Worm (Caenorhabditis elegans) whole organism, L1 larva: Measurements from ENCODE around the gene ubq-2.

Experiments used
- C16A3.4 ChIP-seq: fragments of 150-350 bp; optimal IDR thresholded peaks from 2 replicates; lab custom pipeline; 2014; ENCODE audit warnings: missing biosample characterization, missing genetic modification characterization
- C34B4.2 ChIP-seq: sonication (generic microtip); optimal IDR thresholded peaks from 2 replicates; lab custom pipeline; 2017; ENCODE audit warnings: mild to moderate bottlenecking, missing genetic modification characterization, missing compliant biosample characterization
- F16B12.6 ChIP-seq: fragments of 150-350 bp; optimal IDR thresholded peaks from 2 replicates; lab custom pipeline; 2014; ENCODE audit warnings: missing biosample characterization, missing genetic modification characterization
- Y116A8C.19 ChIP-seq: sonication (generic microtip); optimal IDR thresholded peaks from 2 replicates; lab custom pipeline; 2016; ENCODE audit warnings: missing compliant biosample characterization, missing genetic modification characterization, borderline replicate concordance
- alr-1 ChIP-seq: fragments of 200-800 bp; sonication (Bioruptor generic); optimal IDR thresholded peaks from 2 replicates; lab custom pipeline; 2018; ENCODE audit warnings: borderline replicate concordance, mild to moderate bottlenecking, missing genetic modification characterization, missing compliant biosample characterization
- aly-2 ChIP-seq: fragments of 150-350 bp; optimal IDR thresholded peaks from 2 replicates; lab custom pipeline; 2014; ENCODE audit warnings: missing biosample characterization, missing genetic modification characterization
- ama-1 ChIP-seq: fragments of 150-350 bp; optimal IDR thresholded peaks from 2 replicates; lab custom pipeline; 2014
- blmp-1 ChIP-seq: fragments of 150-350 bp; optimal IDR thresholded peaks from 2 replicates; lab custom pipeline; 2014; ENCODE audit warnings: missing biosample characterization, missing genetic modification characterization
- ceh-63 ChIP-seq: fragments of 200-800 bp; sonication (Bioruptor generic); optimal IDR thresholded peaks from 2 replicates; lab custom pipeline; 2018; ENCODE audit warnings: mild to moderate bottlenecking, missing genetic modification characterization, missing compliant biosample characterization
- ceh-8 ChIP-seq: fragments of 200-800 bp; sonication (Bioruptor generic); optimal IDR thresholded peaks from 2 replicates; lab custom pipeline; 2018; ENCODE audit warnings: mild to moderate bottlenecking, missing genetic modification characterization, moderate library complexity, missing compliant biosample characterization
- ceh-82 ChIP-seq, 3 experiments: fragments of 150-350 bp in 1 of 3; sonication (generic microtip) in 2 of 3; optimal IDR thresholded peaks; 2 replicates each; lab custom pipeline; 2014 to 2017; ENCODE audit warnings: missing biosample characterization in 3 of 3, missing genetic modification characterization in 3 of 3
- ceh-88 ChIP-seq: fragments of 200-800 bp; sonication (Bioruptor generic); IDR thresholded peaks from 2 replicates; pipeline ENCODE4 v1.3.6; 2022; ENCODE audit warnings: missing genetic modification characterization, missing compliant biosample characterization
- ceh-90 ChIP-seq: sonication (generic microtip); optimal IDR thresholded peaks from 2 replicates; lab custom pipeline; 2016; ENCODE audit warnings: missing genetic modification characterization, missing compliant biosample characterization
- ces-1 ChIP-seq: fragments of 150-350 bp; optimal IDR thresholded peaks from 2 replicates; lab custom pipeline; 2014; ENCODE audit warnings: missing biosample characterization, missing genetic modification reagents, missing genetic modification characterization
- dsc-1 ChIP-seq: sonication (generic microtip); optimal IDR thresholded peaks from 2 replicates; lab custom pipeline; 2016; ENCODE audit warnings: mild to moderate bottlenecking, missing genetic modification characterization, missing compliant biosample characterization
- efl-1 ChIP-seq, 4 experiments: fragments of 150-350 bp; optimal IDR thresholded peaks in 3 of 4; peaks in 1 of 4; 1 replicate in 1 of 4; 2 replicates in 3 of 4; lab custom pipeline; 2014; ENCODE audit warnings: missing biosample characterization in 2 of 4, missing genetic modification characterization in 2 of 4, missing genetic modification reagents in 2 of 4
- egl-13 ChIP-seq: sonication (generic microtip); optimal IDR thresholded peaks from 2 replicates; lab custom pipeline; 2016; ENCODE audit warnings: missing genotype, missing genetic modification reagents, missing genetic modification characterization, missing compliant biosample characterization
- egl-27 ChIP-seq, 2 experiments: fragments of 150-350 bp in 1 of 2; sonication (generic microtip); optimal IDR thresholded peaks; 3 replicates each; lab custom pipeline; 2017 to 2018; ENCODE audit warnings: missing biosample characterization in 2 of 2, missing genetic modification characterization in 2 of 2, missing genetic modification reagents in 2 of 2
- fkh-4 ChIP-seq: sonication (generic microtip); optimal IDR thresholded peaks from 2 replicates; lab custom pipeline; 2016; ENCODE audit warnings: missing compliant biosample characterization, missing genetic modification characterization, borderline replicate concordance
- fkh-8 ChIP-seq: sonication (generic microtip); optimal IDR thresholded peaks from 2 replicates; lab custom pipeline; 2016; ENCODE audit warnings: mild to moderate bottlenecking, missing genetic modification characterization, missing compliant biosample characterization
- fos-1 ChIP-seq: fragments of 150-350 bp; optimal IDR thresholded peaks from 2 replicates; lab custom pipeline; 2014; ENCODE audit warnings: missing biosample characterization, missing genetic modification characterization
- grh-1 ChIP-seq: fragments of 200-800 bp; sonication (Bioruptor generic); IDR thresholded peaks from 2 replicates; pipeline ENCODE4 v1.3.6; 2022; ENCODE audit warnings: missing genetic modification reagents, missing genetic modification characterization, missing compliant biosample characterization
- hpl-2 ChIP-seq: fragments of 150-350 bp; optimal IDR thresholded peaks from 2 replicates; lab custom pipeline; 2014; ENCODE audit warnings: missing biosample characterization, missing genetic modification reagents, missing genetic modification characterization
- lin-13 ChIP-seq: fragments of 150-350 bp; optimal IDR thresholded peaks from 2 replicates; lab custom pipeline; 2014; ENCODE audit warnings: missing biosample characterization, missing genetic modification reagents, missing genetic modification characterization
- lin-14 ChIP-seq: fragments of 200-800 bp; sonication (Bioruptor generic); optimal IDR thresholded peaks from 2 replicates; lab custom pipeline; 2018; ENCODE audit warnings: mild to moderate bottlenecking, missing genetic modification characterization, moderate library complexity, missing compliant biosample characterization
- lin-35 ChIP-seq, 2 experiments: fragments of 150-350 bp; optimal IDR thresholded peaks; 2 replicates each; lab custom pipeline; 2014; ENCODE audit warnings: missing biosample characterization in 2 of 2, missing genetic modification characterization in 2 of 2, missing genetic modification reagents in 2 of 2
- lir-3 ChIP-seq: sonication (generic microtip); optimal IDR thresholded peaks from 2 replicates; lab custom pipeline; 2016; ENCODE audit warnings: mild to moderate bottlenecking, missing genetic modification characterization, moderate library complexity, missing compliant biosample characterization; ENCODE audit not compliant: poor library complexity
- lsy-2 ChIP-seq, 2 experiments: fragments of 150-350 bp; optimal IDR thresholded peaks; 2 replicates each; lab custom pipeline; 2014; ENCODE audit warnings: missing biosample characterization in 2 of 2, missing genetic modification characterization in 2 of 2
- mab-9 ChIP-seq: fragments of 200-800 bp; sonication (Bioruptor generic); IDR thresholded peaks from 2 replicates; pipeline ENCODE4 v1.3.6; 2022; ENCODE audit warnings: missing genetic modification reagents, missing genetic modification characterization, missing compliant biosample characterization
- mdl-1 ChIP-seq, 2 experiments: fragments of 150-350 bp; optimal IDR thresholded peaks; 2 replicates each; lab custom pipeline; 2014 to 2017; ENCODE audit warnings: missing biosample characterization in 2 of 2, missing genetic modification characterization in 2 of 2, inconsistent platforms in 1 of 2
- mef-2 ChIP-seq: fragments of 150-350 bp; optimal IDR thresholded peaks from 2 replicates; lab custom pipeline; 2014; ENCODE audit warnings: missing biosample characterization, missing genetic modification characterization
- mep-1 ChIP-seq: fragments of 150-350 bp; optimal IDR thresholded peaks from 2 replicates; lab custom pipeline; 2014; ENCODE audit warnings: missing biosample characterization, missing genetic modification characterization
- nhr-19 ChIP-seq: fragments of 200-800 bp; sonication (Bioruptor generic); conservative IDR thresholded peaks from 2 replicates; pipeline ENCODE4 v1.3.6; 2022; ENCODE audit warnings: missing genetic modification characterization, missing compliant biosample characterization
- nhr-47 ChIP-seq: sonication (generic microtip); optimal IDR thresholded peaks from 2 replicates; lab custom pipeline; 2016; ENCODE audit warnings: mild to moderate bottlenecking, missing genetic modification characterization, moderate library complexity, missing compliant biosample characterization
- pax-3 ChIP-seq: fragments of 200-800 bp; sonication (Bioruptor generic); optimal IDR thresholded peaks from 2 replicates; lab custom pipeline; 2018; ENCODE audit warnings: mild to moderate bottlenecking, missing genetic modification characterization, moderate library complexity, missing compliant biosample characterization
- pqm-1 ChIP-seq: sonication (generic microtip); optimal IDR thresholded peaks from 3 replicates; lab custom pipeline; 2017; ENCODE audit warnings: missing biosample characterization, missing genetic modification characterization
- snpc-4 ChIP-seq: fragments of 150-350 bp; optimal IDR thresholded peaks from 2 replicates; lab custom pipeline; 2014; ENCODE audit warnings: missing biosample characterization, missing genetic modification characterization
- snu-23 ChIP-seq: sonication (generic microtip); optimal IDR thresholded peaks from 2 replicates; lab custom pipeline; 2016; ENCODE audit warnings: missing genetic modification characterization, missing compliant biosample characterization
- sox-4 ChIP-seq: sonication (generic microtip); optimal IDR thresholded peaks from 2 replicates; lab custom pipeline; 2016; ENCODE audit warnings: missing genetic modification characterization, missing compliant biosample characterization
- swsn-7 ChIP-seq: sonication (generic microtip); optimal IDR thresholded peaks from 2 replicates; lab custom pipeline; 2016; ENCODE audit warnings: missing genetic modification characterization, missing compliant biosample characterization
- tbx-2 ChIP-seq: sonication (generic microtip); optimal IDR thresholded peaks from 2 replicates; lab custom pipeline; 2016; ENCODE audit warnings: missing genetic modification characterization, missing compliant biosample characterization
- tlp-1 ChIP-seq: fragments of 150-350 bp; optimal IDR thresholded peaks from 2 replicates; lab custom pipeline; 2014; ENCODE audit warnings: missing biosample characterization, missing genetic modification characterization
- unc-130 ChIP-seq: fragments of 150-350 bp; optimal IDR thresholded peaks from 2 replicates; lab custom pipeline; 2017; ENCODE audit warnings: missing biosample characterization, missing genetic modification characterization, inconsistent platforms
- unc-30 ChIP-seq: sonication (generic microtip); optimal IDR thresholded peaks from 2 replicates; lab custom pipeline; 2017; ENCODE audit warnings: missing biosample characterization, missing genetic modification characterization
- unc-98 ChIP-seq: fragments of 200-800 bp; sonication (Bioruptor generic); IDR thresholded peaks from 2 replicates; pipeline ENCODE4 v1.3.6; 2022; ENCODE audit warnings: missing genetic modification characterization, missing compliant biosample characterization
- zag-1 ChIP-seq: fragments of 150-350 bp; optimal IDR thresholded peaks from 2 replicates; lab custom pipeline; 2014; ENCODE audit warnings: missing biosample characterization, missing genetic modification characterization
- ztf-4 ChIP-seq: fragments of 150-350 bp; optimal IDR thresholded peaks from 2 replicates; lab custom pipeline; 2014; ENCODE audit warnings: missing biosample characterization, missing genetic modification characterization

Gene ubq-2

DNA sequence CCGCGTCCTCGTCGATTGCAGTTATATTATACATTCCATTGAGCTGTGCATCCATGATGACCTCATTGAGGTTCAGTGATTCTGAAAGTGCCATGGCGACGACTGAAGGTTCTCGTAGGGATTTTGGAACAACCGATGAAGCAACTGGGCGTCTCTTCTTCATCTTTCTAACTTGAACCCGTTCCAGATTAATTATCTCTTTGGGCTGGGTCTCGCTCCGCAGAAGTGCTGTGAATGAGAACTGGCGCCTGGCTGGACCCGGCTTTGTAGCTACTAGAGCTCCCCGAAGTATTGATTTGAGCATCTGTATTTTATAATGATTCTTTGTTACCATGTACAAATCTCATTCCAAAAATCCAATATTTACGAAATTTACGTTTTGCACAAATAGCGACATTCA is 764 bp downstream of the ubq-2 start, which contains the start of gene ZK1010.2:
ZK1010.2 (minus strand) TSS at position 304 of the 400 bp plus-strand sequence.
- TF ChIP-seq nhr-47 (tag; lab: Kevin White, UChicago) (peak; percentile 28), swsn-7 (no peak), zag-1 (tag; lab: Kevin White, UChicago) (no peak), lsy-2 (tag; optimal IDR thresholded peaks at IDR 0.05; lab: Kevin White, UChicago) (peak in 1 of 2 experiments; percentile 4), mab-9 (GFP tag; lab: Robert Waterston, UW) (0 out of 2 replicates have a peak, but pooled peaks have one; percentile 33), unc-130 (tag; lab: Kevin White, UChicago) (no peak)

DNA sequence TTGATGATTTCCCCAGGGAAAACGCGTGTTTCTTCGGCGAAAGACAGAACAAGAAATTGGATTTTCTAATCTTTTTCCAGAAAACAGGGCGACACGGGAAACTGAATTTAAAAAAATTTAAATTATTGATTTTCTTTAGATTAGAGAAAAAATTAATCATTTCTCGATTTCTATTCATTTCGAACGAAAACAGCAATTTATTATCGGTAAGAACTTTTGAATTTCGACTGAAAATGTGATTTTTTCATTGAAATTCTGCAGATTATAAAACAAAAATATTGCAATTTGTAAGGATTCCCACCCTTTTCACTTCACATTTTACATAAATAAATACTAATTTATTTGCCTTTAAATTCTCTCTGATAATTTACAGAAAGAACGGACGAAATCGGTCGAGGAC is 5.9 kb downstream of the ubq-2 start, which contains the start of gene bckd-1A:
bckd-1A (minus strand) TSS at position 101 of the 400 bp plus-strand sequence.
- TF ChIP-seq efl-1 (optimal IDR thresholded peaks at IDR 0.05; lab: Kevin White, UChicago): no peak
- TF ChIP-seq efl-1 (GFP tag; optimal IDR thresholded peaks at IDR 0.05 in 1 of 2; lab: Kevin White, UChicago): no peak
- no peak for TF ChIP-seq nhr-47 (tag; lab: Kevin White, UChicago)
- TF ChIP-seq tbx-2: no peak
- TF ChIP-seq Y116A8C.19 (tag; lab: Kevin White, UChicago): no peak
- TF ChIP-seq ceh-8: no peak
- TF ChIP-seq egl-27 (tag; optimal IDR thresholded peaks at IDR 0.05; lab: Kevin White, UChicago): no peak
- no peak for TF ChIP-seq snpc-4 (tag; lab: Kevin White, UChicago)
- no peak for TF ChIP-seq lir-3 (tag; lab: Kevin White, UChicago)
- TF ChIP-seq ceh-63 (GFP tag; lab: Kevin White, UChicago): no peak
- TF ChIP-seq mef-2 (tag; lab: Kevin White, UChicago): no peak
- TF ChIP-seq ceh-90 (tag; lab: Kevin White, UChicago): no peak
- TF ChIP-seq ama-1: no peak
- no peak for TF ChIP-seq tlp-1
- TF ChIP-seq sox-4: no peak
- TF ChIP-seq C16A3.4: no peak
- no peak for TF ChIP-seq ceh-88 (GFP tag; lab: Robert Waterston, UW)
- TF ChIP-seq mep-1 (tag; lab: Kevin White, UChicago): no peak
- TF ChIP-seq grh-1 (GFP tag; lab: Robert Waterston, UW): no peak
- TF ChIP-seq ztf-4 (tag; lab: Kevin White, UChicago): no peak

DNA sequence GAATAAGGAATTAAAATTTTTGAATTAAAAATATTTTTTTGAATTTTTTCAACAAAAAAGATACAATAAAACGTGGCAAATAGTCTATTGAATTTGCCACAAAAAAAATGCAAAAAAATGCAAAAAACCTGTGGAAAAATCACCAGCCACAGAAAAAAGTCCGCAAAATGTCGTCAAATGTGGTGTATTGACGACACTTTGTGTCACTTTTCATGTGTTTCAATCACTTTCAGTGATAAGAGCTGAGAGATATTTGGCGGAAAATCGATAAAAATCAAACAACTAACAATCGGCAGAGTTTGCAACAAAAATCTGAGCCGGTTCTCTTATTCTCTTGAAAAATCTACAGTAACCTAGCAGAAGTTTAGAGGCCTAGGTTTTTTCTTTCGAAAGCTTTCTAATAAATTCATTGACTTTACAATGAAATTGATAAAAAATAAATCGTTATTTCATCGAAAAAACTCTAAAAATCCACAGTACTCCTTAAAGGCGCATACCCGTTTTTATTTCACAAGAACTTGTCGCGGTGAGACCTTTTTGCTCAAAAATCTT is 6.4 kb downstream of the ubq-2 start:
- no peak for TF ChIP-seq fkh-4 (tag; lab: Kevin White, UChicago)
- no peak for TF ChIP-seq unc-30 (tag; lab: Kevin White, UChicago)
- peak; percentile 32 for TF ChIP-seq C16A3.4
- TF ChIP-seq C34B4.2 (tag; lab: Kevin White, UChicago): no peak
- TF ChIP-seq F16B12.6 (tag; lab: Kevin White, UChicago): peak; percentile 87
- no peak for TF ChIP-seq egl-13 (tag; lab: Kevin White, UChicago)
- no peak for TF ChIP-seq ztf-4 (tag; lab: Kevin White, UChicago)
- no peak for TF ChIP-seq ceh-82 (tag; optimal IDR thresholded peaks at IDR 0.05; lab: Kevin White, UChicago)
- TF ChIP-seq egl-27 (tag; optimal IDR thresholded peaks at IDR 0.05; lab: Kevin White, UChicago): no peak
- no peak for TF ChIP-seq unc-98 (GFP tag; lab: Robert Waterston, UW)
- peak; percentile 61 for TF ChIP-seq blmp-1 (tag; lab: Kevin White, UChicago)
- peak; percentile 14 to 64 for TF ChIP-seq lin-35 (GFP tag; optimal IDR thresholded peaks at IDR 0.05; lab: Kevin White, UChicago)
- TF ChIP-seq grh-1 (GFP tag; lab: Robert Waterston, UW): no peak
- TF ChIP-seq sox-4: no peak
- TF ChIP-seq lin-14: no peak
- TF ChIP-seq fkh-8 (tag; lab: Kevin White, UChicago): no peak
- TF ChIP-seq pqm-1 (tag; lab: Kevin White, UChicago): no peak
- no peak for TF ChIP-seq tlp-1
- no peak for TF ChIP-seq ces-1 (GFP tag; lab: Kevin White, UChicago)
- TF ChIP-seq swsn-7: peak; percentile 9
- peak; percentile 69 for TF ChIP-seq mep-1 (tag; lab: Kevin White, UChicago)
- no peak for TF ChIP-seq hpl-2 (GFP tag; lab: Kevin White, UChicago)
- TF ChIP-seq dsc-1 (tag; lab: Kevin White, UChicago): peak; percentile 2
- TF ChIP-seq alr-1 (tag; lab: Kevin White, UChicago): no peak
- no peak for TF ChIP-seq lin-13 (GFP tag; lab: Kevin White, UChicago)
- TF ChIP-seq pax-3 (tag; lab: Kevin White, UChicago): no peak
- TF ChIP-seq nhr-19: peak; percentile 9; the same call in 1 of the 2 replicates
- TF ChIP-seq efl-1 (optimal IDR thresholded peaks at IDR 0.05; lab: Kevin White, UChicago): peak; percentile 51 to 59
- peak; percentile 55 to 95 for TF ChIP-seq efl-1 (GFP tag; optimal IDR thresholded peaks at IDR 0.05 in 1 of 2; lab: Kevin White, UChicago)
- no peak for TF ChIP-seq fos-1 (tag; lab: Kevin White, UChicago)
- TF ChIP-seq mdl-1 (tag; optimal IDR thresholded peaks at IDR 0.05; lab: Kevin White, UChicago): no peak
- peak; percentile 48 for TF ChIP-seq snu-23
- no peak for TF ChIP-seq aly-2 (tag; lab: Kevin White, UChicago)
